Worm (Caenorhabditis elegans): ENCODE results near the gene arrd-15.
A peak's percentile ranks its signal among the peaks of the same experiment; 100 is the strongest.

- TF ChIP-seq ama-1 (optimal IDR thresholded peaks at IDR 0.05) (no peak), ama-1 (GFP tag; optimal IDR thresholded peaks at IDR 0.05) (no peak), xnd-1 (tag; optimal IDR thresholded peaks at IDR 0.05) (no peak), lin-54 (GFP tag; optimal IDR thresholded peaks at IDR 0.05) (no peak), lin-35 (GFP tag; optimal IDR thresholded peaks at IDR 0.05) (no peak), snpc-3.4 (tag; optimal IDR thresholded peaks at IDR 0.05) (no peak), nfyb-1 (GFP tag; IDR thresholded peaks at IDR 0.05) (0 out of 2 replicates have a peak, but pooled peaks have one; percentile 54)
These were observed 32.7 kb downstream of the arrd-15 start for ce11 chrIII:8962475-8962874.
